Fruit fly (Drosophila melanogaster): ENCODE results near the gene CG17834.

Gene CG17834

DNA sequence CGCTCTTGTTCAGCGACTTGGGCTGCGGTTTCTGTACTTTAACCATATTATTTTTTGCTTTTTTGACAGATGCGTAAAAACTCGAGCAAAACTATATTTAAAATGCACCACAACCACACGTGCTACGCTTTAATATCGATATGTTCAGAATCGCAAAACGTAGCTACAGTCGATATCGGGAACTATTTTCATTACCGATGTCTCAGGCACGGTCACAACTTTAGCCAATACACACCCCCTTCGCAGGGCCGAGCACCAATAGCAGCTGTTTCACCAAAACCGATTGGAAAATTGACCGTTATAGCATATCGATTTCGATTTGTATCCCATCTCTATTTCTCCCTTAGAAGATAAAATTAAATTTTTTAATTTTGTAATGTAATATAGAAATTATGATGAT, 17.2 kb upstream of the CG17834 start, which contains the start of gene CG13096 (continued):
- TF ChIP-seq Eip74EF (GFP tag; optimal IDR thresholded peaks at IDR 0.05) (no peak), CG2199 (GFP tag; IDR thresholded peaks at IDR 0.05) (no peak), ttk (GFP tag; IDR thresholded peaks at IDR 0.05) (no peak), pita (GFP tag; optimal IDR thresholded peaks at IDR 0.05) (peak; percentile 78), CTCF (GFP tag; optimal IDR thresholded peaks at IDR 0.05) (peak; percentile 47), CG10543 (GFP tag; optimal IDR thresholded peaks at IDR 0.05) (no peak), nau (GFP tag; optimal IDR thresholded peaks at IDR 0.05) (no peak), otp (GFP tag; IDR thresholded peaks at IDR 0.05) (no peak), CG6765 (GFP tag; optimal IDR thresholded peaks at IDR 0.05) (no peak), ac (GFP tag; optimal IDR thresholded peaks at IDR 0.05) (no peak), ci (GFP tag; IDR thresholded peaks at IDR 0.05) (no peak; the same call in 2 of the 3 replicates), fd102C (GFP tag; optimal IDR thresholded peaks at IDR 0.05) (no peak), CG11247 (GFP tag; IDR thresholded peaks at IDR 0.05) (no peak), CG16863 (GFP tag; optimal IDR thresholded peaks at IDR 0.05) (no peak), CG1792 (GFP tag; optimal IDR thresholded peaks at IDR 0.05) (no peak), CG17802 (tag; optimal IDR thresholded peaks at IDR 0.05) (no peak), Bdp1 (GFP tag; optimal IDR thresholded peaks at IDR 0.05) (peak; percentile 27), Sry-δ (GFP tag; optimal IDR thresholded peaks at IDR 0.05) (peak; percentile 99), hbn (GFP tag; IDR thresholded peaks at IDR 0.05; ENCODE audit: partially characterized antibody) (peak; percentile 99), CG15269 (tag; optimal IDR thresholded peaks at IDR 0.05) (no peak), pros (GFP tag; optimal IDR thresholded peaks at IDR 0.05) (no peak), chm (GFP tag; IDR thresholded peaks at IDR 0.05) (no peak), CG11456 (GFP tag; IDR thresholded peaks at IDR 0.05) (no peak), Hmr (GFP tag; optimal IDR thresholded peaks at IDR 0.05) (no peak), Six4 (GFP tag; optimal IDR thresholded peaks at IDR 0.05) (no peak), vvl (GFP tag; IDR thresholded peaks at IDR 0.05) (no peak; the same call in 1 of the 2 replicates), bcd (GFP tag; optimal IDR thresholded peaks at IDR 0.05) (no peak), chn (GFP tag; optimal IDR thresholded peaks at IDR 0.05) (peak; percentile 32), pnt (GFP tag; optimal IDR thresholded peaks at IDR 0.05) (no peak), nmo (GFP tag; optimal IDR thresholded peaks at IDR 0.05) (peak; percentile 71), dmrt99B (tag; optimal IDR thresholded peaks at IDR 0.05) (no peak), CG11085 (GFP tag; IDR thresholded peaks at IDR 0.05) (no peak), CG10565 (GFP tag; optimal IDR thresholded peaks at IDR 0.05) (no peak), Neu2 (GFP tag; optimal IDR thresholded peaks at IDR 0.05; ENCODE audit: borderline replicate concordance) (no peak), B-H2 (GFP tag; optimal IDR thresholded peaks at IDR 0.05) (peak; percentile 49), CG11695 (GFP tag; IDR thresholded peaks at IDR 0.05) (no peak), CG12391 (tag; optimal IDR thresholded peaks at IDR 0.05) (peak; percentile 44), CG7987 (GFP tag; optimal IDR thresholded peaks at IDR 0.05) (peak; percentile 80), hkb (optimal IDR thresholded peaks at IDR 0.05) (no peak), hkb (GFP tag; IDR thresholded peaks at IDR 0.05) (no peak), sisA (GFP tag; IDR thresholded peaks at IDR 0.05) (no peak), Rx (GFP tag; IDR thresholded peaks at IDR 0.05) (no peak), PHDP (tag; optimal IDR thresholded peaks at IDR 0.05) (no peak), Dref (GFP tag; IDR thresholded peaks at IDR 0.05) (peak; percentile 100), gsb (GFP tag; IDR thresholded peaks at IDR 0.05) (no peak), Ptx1 (GFP tag; IDR thresholded peaks at IDR 0.05) (no peak), grn (GFP tag; optimal IDR thresholded peaks at IDR 0.05) (no peak), tap (tag; optimal IDR thresholded peaks at IDR 0.05) (no peak), caup (GFP tag; optimal IDR thresholded peaks at IDR 0.05; ENCODE audit: severe bottlenecking) (no peak), Dfd (GFP tag; optimal IDR thresholded peaks at IDR 0.05) (no peak), CG17328 (GFP tag; IDR thresholded peaks at IDR 0.05) (no peak), Hr3 (GFP tag; optimal IDR thresholded peaks at IDR 0.05) (peak; percentile 3), Sin3A (optimal IDR thresholded peaks at IDR 0.05) (peak; percentile 69)
